Worm (Caenorhabditis elegans) whole organism, L2 larva: ENCODE data around the gene emc-3.

Experiments
- alr-1 ChIP-seq: fragments of 150-350 bp; optimal IDR thresholded peaks from 2 replicates; lab custom pipeline; 2014; ENCODE audit warnings: missing biosample characterization, missing genetic modification characterization
- aly-2 ChIP-seq: fragments of 150-350 bp; optimal IDR thresholded peaks from 2 replicates; lab custom pipeline; 2014; ENCODE audit warnings: missing biosample characterization, missing genetic modification characterization
- blmp-1 ChIP-seq: sonication (generic microtip); optimal IDR thresholded peaks from 2 replicates; lab custom pipeline; 2017; ENCODE audit warnings: missing genetic modification characterization, mild to moderate bottlenecking, missing compliant biosample characterization, antibody characterized with exemption, moderate library complexity; ENCODE audit not compliant: insufficient read depth
- egl-27 ChIP-seq: sonication (generic microtip); optimal IDR thresholded peaks from 3 replicates; lab custom pipeline; 2017; ENCODE audit warnings: missing biosample characterization, missing genetic modification reagents, missing genetic modification characterization
- elt-3 ChIP-seq: sonication (generic microtip); optimal IDR thresholded peaks from 2 replicates; lab custom pipeline; 2017; ENCODE audit warnings: missing biosample characterization, missing genetic modification characterization
- nhr-11 ChIP-seq: fragments of 150-350 bp; optimal IDR thresholded peaks from 2 replicates; lab custom pipeline; 2014; ENCODE audit warnings: missing biosample characterization, missing genetic modification characterization
- nhr-21 ChIP-seq: fragments of 150-350 bp; optimal IDR thresholded peaks from 2 replicates; lab custom pipeline; 2014; ENCODE audit warnings: missing biosample characterization, missing genetic modification characterization
- nhr-6 ChIP-seq: fragments of 150-350 bp; optimal IDR thresholded peaks from 2 replicates; lab custom pipeline; 2014; ENCODE audit warnings: missing biosample characterization, missing genetic modification characterization
- sem-4 ChIP-seq: fragments of 150-350 bp; optimal IDR thresholded peaks from 2 replicates; lab custom pipeline; 2014; ENCODE audit warnings: missing biosample characterization, missing genetic modification reagents, missing genetic modification characterization
- skn-1 ChIP-seq: sonication (generic microtip); optimal IDR thresholded peaks from 2 replicates; lab custom pipeline; 2017; ENCODE audit warnings: missing biosample characterization, missing genetic modification characterization
- sma-9 ChIP-seq, 2 experiments: fragments of 150-350 bp in 1 of 2; sonication (generic microtip) in 1 of 2; optimal IDR thresholded peaks; 2 replicates each; lab custom pipeline; 2014 to 2016; ENCODE audit warnings: missing genetic modification characterization in 2 of 2, mild to moderate bottlenecking in 1 of 2, missing biosample characterization in 1 of 2, missing compliant biosample characterization in 1 of 2, missing genetic modification reagents in 1 of 2, moderate library complexity in 1 of 2
- unc-55 ChIP-seq: fragments of 150-350 bp; sonication (generic microtip); optimal IDR thresholded peaks from 3 replicates; lab custom pipeline; 2014; ENCODE audit warnings: missing biosample characterization, missing genetic modification reagents, missing genetic modification characterization
- ztf-11 ChIP-seq: sonication (generic microtip); optimal IDR thresholded peaks from 2 replicates; lab custom pipeline; 2017; ENCODE audit warnings: missing biosample characterization, missing genetic modification characterization

DNA sequence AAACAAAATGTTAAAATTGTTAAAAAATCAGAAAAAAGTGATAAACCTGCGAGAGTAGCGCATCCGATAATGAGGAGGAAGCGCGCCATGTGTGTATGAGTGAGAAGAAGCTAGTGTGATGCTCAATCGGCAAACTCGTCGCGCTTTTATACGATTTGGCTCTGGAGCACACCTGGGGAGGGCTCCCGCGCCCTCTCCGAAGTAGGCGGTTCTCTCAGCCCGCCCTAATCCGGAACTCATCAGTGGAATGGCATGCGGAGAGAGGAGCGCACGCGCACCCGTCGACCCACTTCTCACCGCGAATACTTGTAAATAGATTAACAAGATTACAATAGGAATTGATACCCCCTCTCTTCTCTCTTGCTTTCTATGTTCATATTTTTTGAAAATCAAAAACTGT lies 50.4 kb downstream of the emc-3 start, which contains the start of gene pqn-74:
- TF ChIP-seq ztf-11 (tag; lab: Kevin White, UChicago) = no peak
- TF ChIP-seq elt-3 (tag; lab: Kevin White, UChicago) = no peak
- no peak for TF ChIP-seq alr-1 (tag; lab: Kevin White, UChicago)
- TF ChIP-seq aly-2 (tag; lab: Kevin White, UChicago) = no peak
- TF ChIP-seq egl-27 (tag; lab: Kevin White, UChicago) = no peak
- TF ChIP-seq nhr-11 (tag; lab: Kevin White, UChicago) = no peak
- TF ChIP-seq nhr-6 (tag; lab: Kevin White, UChicago) = no peak
- TF ChIP-seq unc-55 (GFP tag; lab: Kevin White, UChicago) = no peak
- no peak for TF ChIP-seq nhr-21 (tag; lab: Kevin White, UChicago)
- no peak for TF ChIP-seq blmp-1 (tag; lab: Kevin White, UChicago)
- TF ChIP-seq sma-9 (GFP tag; optimal IDR thresholded peaks at IDR 0.05; lab: Kevin White, UChicago) = no peak
- TF ChIP-seq sma-9 (tag; optimal IDR thresholded peaks at IDR 0.05; lab: Kevin White, UChicago) = no peak
- TF ChIP-seq skn-1 (tag; lab: Kevin White, UChicago) = no peak
- no peak for TF ChIP-seq sem-4 (tag; lab: Kevin White, UChicago)
